Worm (Caenorhabditis elegans) whole organism, late embryonic: ENCODE results near the gene F29B9.12.

ENCODE experiments used
- C08G9.2 ChIP-seq: sonication (generic microtip); optimal IDR thresholded peaks from 2 replicates; lab custom pipeline; 2016; ENCODE audit warnings: mild to moderate bottlenecking, missing genetic modification characterization, moderate library complexity, missing compliant biosample characterization
- C38D4.7 ChIP-seq: fragments of 200-800 bp; sonication (Bioruptor generic); optimal IDR thresholded peaks from 2 replicates; lab custom pipeline; 2018; ENCODE audit warnings: mild to moderate bottlenecking, missing genetic modification characterization, moderate library complexity, missing compliant biosample characterization
- F13H6.1 ChIP-seq: sonication (generic microtip); optimal IDR thresholded peaks from 2 replicates; lab custom pipeline; 2016; ENCODE audit warnings: missing genetic modification characterization, missing compliant biosample characterization
- K02D7.2 ChIP-seq: sonication (generic microtip); optimal IDR thresholded peaks from 2 replicates; lab custom pipeline; 2017; ENCODE audit warnings: mild to moderate bottlenecking, missing genetic modification characterization, missing compliant biosample characterization
- Y22D7AL.16 ChIP-seq: sonication (generic microtip); optimal IDR thresholded peaks from 2 replicates; lab custom pipeline; 2016; ENCODE audit warnings: missing genetic modification characterization, missing compliant biosample characterization
- ama-1 ChIP-seq: fragments of 150-350 bp; optimal IDR thresholded peaks from 2 replicates; lab custom pipeline; 2014
- ceh-14 ChIP-seq: sonication (generic microtip); optimal IDR thresholded peaks from 2 replicates; lab custom pipeline; 2016; ENCODE audit warnings: missing genotype, missing genetic modification characterization, missing compliant biosample characterization
- ceh-19 ChIP-seq: fragments of 200-800 bp; sonication (Bioruptor generic); optimal IDR thresholded peaks from 2 replicates; lab custom pipeline; 2018; ENCODE audit warnings: mild to moderate bottlenecking, missing genetic modification characterization, missing compliant biosample characterization
- ceh-22 ChIP-seq: sonication (generic microtip); optimal IDR thresholded peaks from 2 replicates; lab custom pipeline; 2017; ENCODE audit warnings: missing biosample characterization, missing genetic modification characterization
- ceh-30 ChIP-seq: fragments of 150-350 bp; optimal IDR thresholded peaks from 2 replicates; lab custom pipeline; 2014; ENCODE audit warnings: missing biosample characterization, missing genetic modification characterization
- ceh-31 ChIP-seq: sonication (generic microtip); optimal IDR thresholded peaks from 2 replicates; lab custom pipeline; 2016; ENCODE audit warnings: missing genetic modification characterization, missing compliant biosample characterization
- ceh-34 ChIP-seq: sonication (generic microtip); optimal IDR thresholded peaks from 2 replicates; lab custom pipeline; 2016; ENCODE audit warnings: mild to moderate bottlenecking, missing genetic modification characterization, missing compliant biosample characterization
- ceh-6 ChIP-seq: fragments of 200-800 bp; sonication (Bioruptor generic); optimal IDR thresholded peaks from 2 replicates; lab custom pipeline; 2018; ENCODE audit warnings: mild to moderate bottlenecking, missing genetic modification characterization, missing compliant biosample characterization
- ceh-9 ChIP-seq: sonication (generic microtip); optimal IDR thresholded peaks from 2 replicates; lab custom pipeline; 2016; ENCODE audit warnings: mild to moderate bottlenecking, missing genetic modification characterization, inconsistent platforms, missing compliant biosample characterization
- dmd-4 ChIP-seq: sonication (generic microtip); optimal IDR thresholded peaks from 2 replicates; lab custom pipeline; 2016; ENCODE audit warnings: borderline replicate concordance, missing genetic modification characterization, missing compliant biosample characterization
- dve-1 ChIP-seq: sonication (generic microtip); optimal IDR thresholded peaks from 2 replicates; lab custom pipeline; 2017; ENCODE audit warnings: antibody characterized with exemption, mild to moderate bottlenecking, missing genetic modification characterization, missing compliant biosample characterization
- elt-2 ChIP-seq: sonication (generic microtip); optimal IDR thresholded peaks from 2 replicates; lab custom pipeline; 2016; ENCODE audit warnings: missing genetic modification reagents, missing genetic modification characterization, missing compliant biosample characterization
- ets-4 ChIP-seq: sonication (generic microtip); optimal IDR thresholded peaks from 2 replicates; lab custom pipeline; 2016; ENCODE audit warnings: missing genetic modification characterization, missing compliant biosample characterization
- eyg-1 ChIP-seq: sonication (generic microtip); optimal IDR thresholded peaks from 2 replicates; lab custom pipeline; 2016; ENCODE audit warnings: missing genotype, missing genetic modification characterization, missing compliant biosample characterization
- fax-1 ChIP-seq: sonication (generic microtip); optimal IDR thresholded peaks from 2 replicates; lab custom pipeline; 2016; ENCODE audit warnings: missing genotype, missing genetic modification characterization, missing compliant biosample characterization
- fkh-10 ChIP-seq: fragments of 150-350 bp; optimal IDR thresholded peaks from 2 replicates; lab custom pipeline; 2014; ENCODE audit warnings: missing biosample characterization, missing genetic modification reagents, missing genetic modification characterization
- fkh-6 ChIP-seq: sonication (generic microtip); optimal IDR thresholded peaks from 2 replicates; lab custom pipeline; 2016; ENCODE audit warnings: missing genetic modification characterization, missing compliant biosample characterization
- gmeb-2 ChIP-seq: sonication (generic microtip); optimal IDR thresholded peaks from 2 replicates; lab custom pipeline; 2016; ENCODE audit warnings: missing genetic modification characterization, inconsistent platforms, missing compliant biosample characterization
- hlh-15 ChIP-seq: sonication (generic microtip); optimal IDR thresholded peaks from 2 replicates; lab custom pipeline; 2016; ENCODE audit warnings: missing genetic modification characterization, missing compliant biosample characterization
- hlh-30 ChIP-seq: sonication (generic microtip); optimal IDR thresholded peaks from 2 replicates; lab custom pipeline; 2017; ENCODE audit warnings: antibody characterized with exemption, missing genetic modification characterization, missing compliant biosample characterization; ENCODE audit not compliant: insufficient read depth
- hlh-6 ChIP-seq: sonication (generic microtip); optimal IDR thresholded peaks from 2 replicates; lab custom pipeline; 2016; ENCODE audit warnings: missing genotype, missing genetic modification characterization, missing compliant biosample characterization
- hlh-8 ChIP-seq: sonication (generic microtip); optimal IDR thresholded peaks from 2 replicates; lab custom pipeline; 2016; ENCODE audit warnings: missing genotype, missing genetic modification characterization, missing compliant biosample characterization
- lim-6 ChIP-seq: sonication (generic microtip); optimal IDR thresholded peaks from 2 replicates; lab custom pipeline; 2016; ENCODE audit warnings: missing genetic modification characterization, missing compliant biosample characterization
- madf-2 ChIP-seq: sonication (generic microtip); optimal IDR thresholded peaks from 2 replicates; lab custom pipeline; 2017; ENCODE audit warnings: missing genetic modification characterization, missing compliant biosample characterization
- mec-3 ChIP-seq: sonication (generic microtip); optimal IDR thresholded peaks from 2 replicates; lab custom pipeline; 2016; ENCODE audit warnings: borderline replicate concordance, missing genetic modification characterization, missing compliant biosample characterization
- nfya-1 ChIP-seq: sonication (generic microtip); optimal IDR thresholded peaks from 2 replicates; lab custom pipeline; 2017; ENCODE audit warnings: missing genetic modification characterization, mild to moderate bottlenecking, missing compliant biosample characterization, antibody characterized with exemption, moderate library complexity
- nhr-11 ChIP-seq: fragments of 150-350 bp; optimal IDR thresholded peaks from 2 replicates; lab custom pipeline; 2014; ENCODE audit warnings: missing biosample characterization, missing genetic modification characterization
- nhr-232 ChIP-seq: sonication (generic microtip); optimal IDR thresholded peaks from 2 replicates; lab custom pipeline; 2016; ENCODE audit warnings: missing genetic modification characterization, missing compliant biosample characterization
- odd-2 ChIP-seq: sonication (generic microtip); optimal IDR thresholded peaks from 2 replicates; lab custom pipeline; 2017; ENCODE audit warnings: antibody characterized with exemption, mild to moderate bottlenecking, missing genetic modification characterization, missing compliant biosample characterization
- pat-9 ChIP-seq: fragments of 200-800 bp; sonication (Bioruptor generic); optimal IDR thresholded peaks from 2 replicates; lab custom pipeline; 2018; ENCODE audit warnings: mild to moderate bottlenecking, missing genetic modification characterization, moderate library complexity, missing compliant biosample characterization
- pha-2 ChIP-seq: sonication (generic microtip); optimal IDR thresholded peaks from 2 replicates; lab custom pipeline; 2017; ENCODE audit warnings: mild to moderate bottlenecking, missing genetic modification characterization, missing compliant biosample characterization
- pha-4 ChIP-seq: fragments of 150-350 bp; optimal IDR thresholded peaks from 2 replicates; lab custom pipeline; 2018; ENCODE audit warnings: missing biosample characterization, missing genetic modification reagents, missing genetic modification characterization
- pqm-1 ChIP-seq: sonication (generic microtip); optimal IDR thresholded peaks from 2 replicates; lab custom pipeline; 2016; ENCODE audit warnings: missing genetic modification characterization, missing compliant biosample characterization
- pros-1 ChIP-seq: fragments of 150-350 bp; optimal IDR thresholded peaks from 2 replicates; lab custom pipeline; 2014; ENCODE audit warnings: missing biosample characterization, missing genetic modification reagents, missing genetic modification characterization
- rnt-1 ChIP-seq: sonication (generic microtip); optimal IDR thresholded peaks from 2 replicates; lab custom pipeline; 2016; ENCODE audit warnings: missing genetic modification characterization, missing compliant biosample characterization
- sdc-2 ChIP-seq: sonication (generic microtip); optimal IDR thresholded peaks from 2 replicates; lab custom pipeline; 2016; ENCODE audit warnings: missing genotype, missing genetic modification characterization, missing compliant biosample characterization
- syd-9 ChIP-seq: sonication (generic microtip); optimal IDR thresholded peaks from 2 replicates; lab custom pipeline; 2016; ENCODE audit warnings: mild to moderate bottlenecking, missing genetic modification characterization, moderate library complexity, missing compliant biosample characterization
- tbx-2 ChIP-seq: sonication (generic microtip); optimal IDR thresholded peaks from 2 replicates; lab custom pipeline; 2016; ENCODE audit warnings: missing genetic modification characterization, missing compliant biosample characterization
- unc-3 ChIP-seq, 2 experiments: fragments of 200-800 bp in 1 of 2; sonication (Bioruptor generic) in 1 of 2; sonication (generic microtip) in 1 of 2; conservative IDR thresholded peaks in 1 of 2; optimal IDR thresholded peaks in 1 of 2; 2 replicates each; pipeline versions ENCODE4 v1.3.6 to Lab custom; 2016 to 2022; ENCODE audit warnings: missing compliant biosample characterization in 2 of 2, missing genetic modification characterization in 2 of 2, missing genetic modification reagents in 1 of 2
- unc-42 ChIP-seq: sonication (generic microtip); optimal IDR thresholded peaks from 2 replicates; lab custom pipeline; 2016; ENCODE audit warnings: missing genotype, missing genetic modification characterization, missing compliant biosample characterization
- unc-55 ChIP-seq: sonication (generic microtip); optimal IDR thresholded peaks from 2 replicates; lab custom pipeline; 2017; ENCODE audit warnings: missing biosample characterization, missing genetic modification reagents, missing genetic modification characterization
- unc-86 ChIP-seq: sonication (generic microtip); optimal IDR thresholded peaks from 2 replicates; lab custom pipeline; 2016; ENCODE audit warnings: missing genetic modification characterization, missing compliant biosample characterization
- zip-5 ChIP-seq: sonication (generic microtip); optimal IDR thresholded peaks from 2 replicates; lab custom pipeline; 2016; ENCODE audit warnings: missing genetic modification characterization, missing compliant biosample characterization

F29B9.12 gene

DNA sequence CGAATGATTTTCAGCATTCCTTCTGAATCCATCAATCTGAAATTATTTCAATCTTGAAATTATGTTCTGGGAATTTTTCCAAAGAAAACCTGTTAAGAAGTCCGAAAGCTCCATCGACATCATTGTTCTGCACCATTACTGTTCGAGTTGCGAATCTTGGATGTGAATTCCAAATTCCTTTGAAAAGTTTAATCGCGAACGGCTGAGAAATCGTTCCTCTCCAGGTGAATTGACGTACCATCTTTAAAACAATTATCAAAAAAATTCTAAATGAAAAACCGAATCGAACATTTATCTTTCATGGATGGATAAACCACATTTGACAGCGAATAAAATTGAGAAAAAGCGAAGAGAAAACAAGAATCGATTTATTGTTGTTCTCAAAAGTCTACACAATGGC, 10.1 kb upstream of the F29B9.12 start, which contains the start of gene mrps-21:
TSS of gene mrps-21 (minus strand) at position 241 of the 400 bp plus-strand sequence.
- TF ChIP-seq unc-42 (tag; lab: Kevin White, UChicago) (no peak), madf-2 (tag; lab: Kevin White, UChicago) (no peak), ceh-34 (tag; lab: Kevin White, UChicago) (no peak), pha-2 (tag; lab: Kevin White, UChicago) (no peak), rnt-1 (no peak), nhr-232 (no peak), pha-4 (tag; lab: Kevin White, UChicago) (no peak), odd-2 (no peak), eyg-1 (tag; lab: Kevin White, UChicago) (no peak), K02D7.2 (no peak), pros-1 (tag; lab: Kevin White, UChicago) (no peak), tbx-2 (tag; lab: Kevin White, UChicago) (no peak), C08G9.2 (tag; lab: Kevin White, UChicago) (no peak), mec-3 (tag; lab: Kevin White, UChicago) (no peak), ceh-22 (no peak), zip-5 (tag; lab: Kevin White, UChicago) (no peak), pqm-1 (tag; lab: Kevin White, UChicago) (no peak), fkh-10 (no peak), ama-1 (no peak), Y22D7AL.16 (tag; lab: Kevin White, UChicago) (no peak)

DNA sequence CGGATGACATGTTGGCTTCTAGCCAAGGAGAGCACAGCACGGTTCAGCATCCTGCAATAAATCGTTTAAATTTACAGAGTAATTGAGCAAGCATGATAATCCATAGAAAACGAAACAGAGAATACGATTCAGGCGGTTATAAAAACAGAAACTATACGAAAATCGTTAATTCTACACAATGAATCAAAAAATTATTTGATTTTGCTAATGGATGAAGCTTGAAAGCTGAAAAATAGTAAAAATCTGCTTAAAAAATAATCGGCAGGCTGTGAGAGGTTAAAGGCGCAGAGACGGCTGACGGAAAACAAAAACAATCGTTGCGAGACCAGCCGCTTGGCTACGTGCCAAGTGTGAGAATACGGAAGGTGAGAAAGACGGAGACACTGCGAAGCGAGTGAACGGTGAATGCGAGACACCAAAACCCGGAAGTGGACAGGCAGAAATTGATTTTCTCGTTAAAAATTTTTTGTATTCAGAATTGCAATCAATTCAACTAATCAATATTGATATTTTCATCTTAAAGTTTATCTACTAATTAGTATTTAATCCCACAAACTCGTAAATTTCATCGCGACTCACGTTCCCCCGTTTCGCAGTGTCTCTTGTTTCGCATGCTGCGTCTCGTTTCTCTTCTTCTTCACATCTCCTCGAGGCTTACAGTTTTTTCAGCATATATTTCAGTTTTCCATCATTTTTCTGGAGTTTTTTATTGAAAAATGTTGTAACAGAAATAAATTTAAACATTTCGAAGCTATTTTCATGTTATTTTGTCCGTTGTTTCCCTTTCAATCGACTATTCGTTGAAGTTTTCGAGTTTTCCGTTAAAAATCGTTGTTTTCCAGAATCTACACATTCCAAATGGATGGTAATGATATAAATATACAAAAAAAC, 8.9 kb upstream of the F29B9.12 start, which contains the start of the genes F29B9.11 and jmjd-1.2:
TSS of gene F29B9.11 (minus strand) at position 51 of the 891 bp plus-strand sequence.
TSS of gene jmjd-1.2 (plus strand) at position 841 of the 891 bp plus-strand sequence.
- TF ChIP-seq syd-9 (tag; lab: Kevin White, UChicago) (peak; percentile 90), unc-55 (GFP tag; lab: Kevin White, UChicago) (peak; percentile 65), C38D4.7 (GFP tag; lab: Kevin White, UChicago) (peak; percentile 14), fkh-6 (tag; lab: Kevin White, UChicago) (peak; percentile 79), unc-86 (tag; lab: Kevin White, UChicago) (peak; percentile 83), pat-9 (tag; lab: Kevin White, UChicago) (peak; percentile 23), nhr-232 (no peak), sdc-2 (tag; lab: Kevin White, UChicago) (peak; percentile 75), unc-42 (tag; lab: Kevin White, UChicago) (peak; percentile 83), hlh-6 (tag; lab: Kevin White, UChicago) (peak; percentile 73), odd-2 (no peak), dve-1 (peak; percentile 39), ceh-19 (GFP tag; lab: Kevin White, UChicago) (peak; percentile 61), ceh-31 (peak; percentile 100), fax-1 (tag; lab: Kevin White, UChicago) (peak; percentile 95), ceh-14 (tag; lab: Kevin White, UChicago) (peak; percentile 95), pqm-1 (tag; lab: Kevin White, UChicago) (peak; percentile 92), unc-3 (GFP tag; conservative IDR thresholded peaks at IDR 0.05; lab: Robert Waterston, UW) (no peak), unc-3 (tag; optimal IDR thresholded peaks at IDR 0.05; lab: Kevin White, UChicago) (peak; percentile 72), gmeb-2 (tag; lab: Kevin White, UChicago) (peak; percentile 49), hlh-15 (peak; percentile 70), ceh-9 (peak; percentile 8), hlh-30 (tag; lab: Kevin White, UChicago) (no peak), hlh-8 (tag; lab: Kevin White, UChicago) (peak; percentile 94), zip-5 (tag; lab: Kevin White, UChicago) (peak; percentile 99), ceh-34 (tag; lab: Kevin White, UChicago) (peak; percentile 98), ceh-30 (tag; lab: Kevin White, UChicago) (peak; percentile 25), nhr-11 (no peak), tbx-2 (tag; lab: Kevin White, UChicago) (peak; percentile 99), ceh-6 (no peak), F13H6.1 (tag; lab: Kevin White, UChicago) (peak; percentile 96), fkh-10 (no peak), elt-2 (tag; lab: Kevin White, UChicago) (peak; percentile 91), dmd-4 (tag; lab: Kevin White, UChicago) (peak; percentile 24), lim-6 (peak; percentile 91), ets-4 (tag; lab: Kevin White, UChicago) (peak; percentile 99), nfya-1 (peak; percentile 59)
